Fruit fly (Drosophila melanogaster): ENCODE data around the gene mRpS21.
A peak's percentile ranks its signal among the peaks of the same experiment; 100 is the strongest.

mRpS21 gene

DNA sequence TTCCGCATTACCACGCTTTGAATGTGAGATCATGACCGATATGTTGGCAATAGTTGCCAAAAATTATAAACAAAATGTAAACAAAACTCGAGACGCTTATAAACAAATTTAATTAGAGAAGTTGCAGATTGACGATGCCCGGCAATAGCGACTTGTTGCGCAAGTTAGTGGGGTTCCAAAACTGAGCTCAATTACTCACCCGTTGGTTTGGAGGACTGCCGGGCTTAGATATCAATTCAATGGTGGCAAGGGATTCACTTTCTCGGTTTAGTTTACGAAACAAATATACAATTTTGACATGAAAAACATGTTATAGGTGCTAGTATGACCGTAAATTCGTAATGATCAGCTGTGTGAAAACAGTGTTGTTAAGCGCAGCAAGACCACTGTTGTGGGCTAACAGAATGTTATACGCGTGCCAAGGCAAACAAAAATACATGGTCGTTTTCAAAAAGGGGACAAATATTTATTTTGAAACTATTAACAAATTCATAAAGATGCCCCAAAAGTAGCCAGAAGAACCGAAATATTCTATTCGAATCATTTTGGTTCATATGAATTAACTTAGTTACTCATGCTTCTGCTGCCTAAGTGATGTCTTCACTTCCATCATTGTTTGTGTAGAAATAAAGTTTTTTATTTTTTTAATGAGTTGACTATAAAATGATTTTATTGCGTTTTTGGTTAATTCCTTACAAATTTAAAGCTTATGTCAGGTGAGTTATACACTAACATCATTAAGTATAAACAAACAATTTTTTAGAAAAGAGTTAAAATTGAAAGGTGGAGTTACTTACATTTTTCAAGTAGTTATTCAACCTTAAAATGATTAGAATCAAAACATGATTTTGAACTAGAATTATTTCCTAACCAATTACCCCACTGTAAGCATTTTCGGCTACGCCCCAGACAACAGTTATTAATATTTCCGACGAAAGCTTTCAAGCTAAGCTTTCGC is 14.8 kb downstream of the mRpS21 start, which contains the start of gene Elp6 (continued):
- TF ChIP-seq CG2120 (GFP tag; optimal IDR thresholded peaks at IDR 0.05) (peak; percentile 86), CG10431 (GFP tag; optimal IDR thresholded peaks at IDR 0.05) (peak; percentile 71), gcm (GFP tag; optimal IDR thresholded peaks at IDR 0.05) (no peak), CG7928 (GFP tag; optimal IDR thresholded peaks at IDR 0.05) (peak; percentile 46), stwl (tag; optimal IDR thresholded peaks at IDR 0.05) (peak; percentile 85), CG9609 (GFP tag; optimal IDR thresholded peaks at IDR 0.05) (peak; percentile 51), CG12659 (GFP tag; optimal IDR thresholded peaks at IDR 0.05) (peak; percentile 58), Camta (GFP tag; optimal IDR thresholded peaks at IDR 0.05) (peak; percentile 52), CG17361 (GFP tag; IDR thresholded peaks at IDR 0.05) (peak; percentile 90), CG7271 (tag; optimal IDR thresholded peaks at IDR 0.05) (no peak), CG14441 (GFP tag; IDR thresholded peaks at IDR 0.05) (peak; percentile 62; the same call in 1 of the 2 replicates), Side (GFP tag; optimal IDR thresholded peaks at IDR 0.05) (peak; percentile 3), Aef1 (GFP tag; IDR thresholded peaks at IDR 0.05) (peak; percentile 63), CG34376 (GFP tag; optimal IDR thresholded peaks at IDR 0.05) (peak; percentile 5), disco-r (GFP tag; optimal IDR thresholded peaks at IDR 0.05) (peak; percentile 51), her (GFP tag; optimal IDR thresholded peaks at IDR 0.05) (no peak), slou (GFP tag; optimal IDR thresholded peaks at IDR 0.05) (peak; percentile 3), Fer3 (tag; optimal IDR thresholded peaks at IDR 0.05) (peak; percentile 65), Dad (GFP tag; optimal IDR thresholded peaks at IDR 0.05) (no peak), croc (GFP tag; conservative IDR thresholded peaks at IDR 0.05) (no peak), CG30403 (GFP tag; optimal IDR thresholded peaks at IDR 0.05) (peak; percentile 87), dmrt99B (tag; optimal IDR thresholded peaks at IDR 0.05) (peak; percentile 73), C15 (GFP tag; IDR thresholded peaks at IDR 0.05) (0 out of 3 replicates have a peak, but pooled peaks have one; percentile 19), unc-4 (GFP tag; IDR thresholded peaks at IDR 0.05; ENCODE audit: partially characterized antibody) (no peak; the same call in 1 of the 2 replicates), corto (GFP tag; optimal IDR thresholded peaks at IDR 0.05) (no peak), CG11696 (GFP tag; IDR thresholded peaks at IDR 0.05) (no peak), CG14667 (GFP tag; IDR thresholded peaks at IDR 0.05) (no peak), jigr1 (GFP tag; IDR thresholded peaks at IDR 0.05) (no peak), CG14014 (GFP tag; IDR thresholded peaks at IDR 0.05) (peak; percentile 60), gsb (GFP tag; IDR thresholded peaks at IDR 0.05) (no peak), CG8924 (tag; optimal IDR thresholded peaks at IDR 0.05) (peak; percentile 43), esg (GFP tag; conservative IDR thresholded peaks at IDR 0.05) (peak; percentile 64), phol (tag; optimal IDR thresholded peaks at IDR 0.05) (peak; percentile 77), CG10462 (GFP tag; optimal IDR thresholded peaks at IDR 0.05) (no peak), CG18619 (GFP tag; optimal IDR thresholded peaks at IDR 0.05) (peak; percentile 81), dimm (GFP tag; IDR thresholded peaks at IDR 0.05) (0 out of 2 replicates have a peak, but pooled peaks have one; percentile 9), Hmr (GFP tag; optimal IDR thresholded peaks at IDR 0.05) (peak; percentile 77), trh (GFP tag; optimal IDR thresholded peaks at IDR 0.05) (peak; percentile 33), CG9437 (GFP tag; optimal IDR thresholded peaks at IDR 0.05) (peak; percentile 75), tll (GFP tag; optimal IDR thresholded peaks at IDR 0.05) (no peak), CG6175 (GFP tag; IDR thresholded peaks at IDR 0.05) (no peak), br (optimal IDR thresholded peaks at IDR 0.05) (no peak), CG11456 (GFP tag; IDR thresholded peaks at IDR 0.05) (peak; percentile 77; the same call in 2 of the 3 replicates), oc (tag; optimal IDR thresholded peaks at IDR 0.05) (no peak), onecut (GFP tag; IDR thresholded peaks at IDR 0.05) (peak; percentile 37), CG2116 (GFP tag; optimal IDR thresholded peaks at IDR 0.05) (peak; percentile 19), Dip3 (GFP tag; optimal IDR thresholded peaks at IDR 0.05) (peak; percentile 47), CG9817 (tag; optimal IDR thresholded peaks at IDR 0.05) (peak; percentile 59), ems (GFP tag; optimal IDR thresholded peaks at IDR 0.05) (peak; percentile 38)
